4 fruit fly cellular contexts compared by ENCODE assay signal in the genomic region with DNA sequence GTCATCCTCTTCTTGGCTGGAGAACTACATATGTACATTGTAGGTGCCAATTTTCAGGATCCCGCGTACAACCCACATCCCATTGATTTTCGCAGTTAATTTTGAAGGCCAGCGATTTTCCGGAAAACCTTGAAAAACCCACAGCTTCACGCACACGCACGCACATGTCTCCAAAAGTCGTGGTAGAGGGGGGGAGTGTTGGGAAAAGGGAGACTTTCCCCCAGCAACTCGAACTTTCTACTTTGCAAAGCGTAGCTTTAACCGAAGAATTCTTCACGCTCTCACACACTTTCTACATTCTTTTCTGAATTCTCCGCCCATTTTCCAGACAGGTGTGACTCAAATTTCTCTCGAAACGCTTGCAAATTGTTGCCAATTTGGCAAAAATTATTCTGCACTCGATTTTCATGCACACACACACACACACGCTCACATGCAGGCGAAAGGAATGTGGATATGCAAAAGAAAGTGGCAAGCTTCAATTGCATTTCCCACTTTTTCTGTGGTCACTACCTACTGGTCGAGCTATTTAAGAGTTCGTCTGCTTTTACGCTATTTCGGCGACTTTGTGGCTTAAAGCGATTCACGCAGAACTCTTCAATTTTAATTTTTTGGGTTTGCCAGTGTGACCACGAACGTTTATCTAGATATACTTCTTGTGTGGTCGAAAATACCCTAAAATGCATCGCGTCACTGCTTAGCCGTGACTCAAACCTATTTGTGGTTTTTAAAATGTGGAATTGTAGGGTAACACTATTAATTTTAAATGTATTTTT.
TF ChIP-seq lines count a peak whose summit lies in the region.

A gene (minus strand): TSS at position 654 of the 776 bp plus-strand sequence.

- TF ChIP-seq CTCF in whole organism, embryonic (GFP tag; optimal IDR thresholded peaks at IDR 0.05; lab: Kevin White, UChicago) = no peak

TF ChIP-seq in whole organism, adult, 20 proteins besides CTCF, POLR2A, EP300 and RAD21:
- TF ChIP-seq CG7101 (tag; optimal IDR thresholded peaks at IDR 0.05; lab: Kevin White, UChicago) (peak; percentile 22), CG14711 (tag; optimal IDR thresholded peaks at IDR 0.05; lab: Kevin White, UChicago) (peak; percentile 26), Mnt (GFP tag; optimal IDR thresholded peaks at IDR 0.05; lab: Kevin White, UChicago) (peak; percentile 33), bab1 (GFP tag; optimal IDR thresholded peaks at IDR 0.05; lab: Kevin White, UChicago) (peak; percentile 70), CG33017 (tag; optimal IDR thresholded peaks at IDR 0.05; lab: Kevin White, UChicago) (no peak), tj (GFP tag; optimal IDR thresholded peaks at IDR 0.05; lab: Kevin White, UChicago) (peak; percentile 94)
TF ChIP-seq in whole organism, adult: peak in this region for 5.

TF ChIP-seq in whole organism, embryonic, 481 proteins besides CTCF, POLR2A, EP300 and RAD21 (continues in another document):
- TF ChIP-seq psq (GFP tag; optimal IDR thresholded peaks at IDR 0.05; lab: Kevin White, UChicago) (no peak), Ssrp (tag; optimal IDR thresholded peaks at IDR 0.05; lab: Kevin White, UChicago) (no peak), CG4730 (GFP tag; IDR thresholded peaks at IDR 0.05; lab: Robert Waterston, UW) (no peak), bowl (GFP tag; IDR thresholded peaks at IDR 0.05; lab: Robert Waterston, UW) (no peak), Oli (tag; optimal IDR thresholded peaks at IDR 0.05; lab: Kevin White, UChicago) (no peak), CG6765 (GFP tag; optimal IDR thresholded peaks at IDR 0.05; lab: Kevin White, UChicago) (no peak), CG32772 (GFP tag; IDR thresholded peaks at IDR 0.05; lab: Robert Waterston, UW) (no peak), CG6175 (GFP tag; IDR thresholded peaks at IDR 0.05; lab: Robert Waterston, UW) (no peak), PHDP (tag; optimal IDR thresholded peaks at IDR 0.05; lab: Kevin White, UChicago) (peak; percentile 16), seq (GFP tag; IDR thresholded peaks at IDR 0.05; lab: Robert Waterston, UW) (no peak), fu2 (GFP tag; optimal IDR thresholded peaks at IDR 0.05; lab: Kevin White, UChicago) (no peak), insv (GFP tag; optimal IDR thresholded peaks at IDR 0.05; lab: Kevin White, UChicago) (peak in 1 of 2 experiments; percentile 75), HmgZ (tag; optimal IDR thresholded peaks at IDR 0.05; lab: Kevin White, UChicago) (peak; percentile 59), Ptx1 (GFP tag; IDR thresholded peaks at IDR 0.05; lab: Robert Waterston, UW) (no peak), luna (GFP tag; optimal IDR thresholded peaks at IDR 0.05; lab: Kevin White, UChicago) (no peak), gem (tag; optimal IDR thresholded peaks at IDR 0.05; lab: Kevin White, UChicago) (no peak), Hmr (GFP tag; optimal IDR thresholded peaks at IDR 0.05; lab: Kevin White, UChicago) (no peak), btn (GFP tag; optimal IDR thresholded peaks at IDR 0.05; lab: Kevin White, UChicago) (no peak), CG10274 (GFP tag; optimal IDR thresholded peaks at IDR 0.05; lab: Kevin White, UChicago) (no peak), scrt (GFP tag; optimal IDR thresholded peaks at IDR 0.05; lab: Kevin White, UChicago) (no peak), ato (GFP tag; IDR thresholded peaks at IDR 0.05; lab: Robert Waterston, UW; ENCODE audit: partially characterized antibody) (no peak), CG8290 (GFP tag; optimal IDR thresholded peaks at IDR 0.05; lab: Kevin White, UChicago) (peak; percentile 34), CG8290 (tag; optimal IDR thresholded peaks at IDR 0.05; lab: Kevin White, UChicago) (no peak), Abd-B (GFP tag; optimal IDR thresholded peaks at IDR 0.05; lab: Kevin White, UChicago) (peak; percentile 30), jumu (GFP tag; optimal IDR thresholded peaks at IDR 0.05; lab: Kevin White, UChicago) (no peak), mam (GFP tag; optimal IDR thresholded peaks at IDR 0.05; lab: Kevin White, UChicago) (no peak)

TF ChIP-seq in whole organism, prepupa, 60 proteins besides CTCF, POLR2A, EP300 and RAD21:
- TF ChIP-seq Eip93F (GFP tag; optimal IDR thresholded peaks at IDR 0.05; lab: Kevin White, UChicago) (peak; percentile 72), fd85E (GFP tag; optimal IDR thresholded peaks at IDR 0.05; lab: Kevin White, UChicago) (no peak), Eip78C (GFP tag; lab: Kevin White, UChicago) (peak; percentile 70), dsx (GFP tag; optimal IDR thresholded peaks at IDR 0.05; lab: Kevin White, UChicago; ENCODE audit: poor library complexity, severe bottlenecking) (peak; percentile 21), Sox14 (GFP tag; optimal IDR thresholded peaks at IDR 0.05; lab: Kevin White, UChicago) (peak; percentile 44), ss (GFP tag; optimal IDR thresholded peaks at IDR 0.05; lab: Kevin White, UChicago) (peak in 1 of 2 experiments; percentile 10), CG3032 (tag; optimal IDR thresholded peaks at IDR 0.05; lab: Kevin White, UChicago) (no peak), Eip75B (GFP tag; optimal IDR thresholded peaks at IDR 0.05; lab: Kevin White, UChicago) (peak; percentile 3), esn (GFP tag; optimal IDR thresholded peaks at IDR 0.05; lab: Kevin White, UChicago) (peak; percentile 1)
TF ChIP-seq in whole organism, prepupa: peak in this region for 7.

TF ChIP-seq in whole organism, wandering third instar larva, 38 proteins besides CTCF, POLR2A, EP300 and RAD21:
- TF ChIP-seq OdsH (GFP tag; optimal IDR thresholded peaks at IDR 0.05; lab: Kevin White, UChicago) = no peak
- TF ChIP-seq N (GFP tag; optimal IDR thresholded peaks at IDR 0.05; lab: Kevin White, UChicago) = no peak
- no peak for TF ChIP-seq Abd-B (GFP tag; optimal IDR thresholded peaks at IDR 0.05; lab: Kevin White, UChicago)
- TF ChIP-seq ey (GFP tag; optimal IDR thresholded peaks at IDR 0.05; lab: Kevin White, UChicago) = no peak
- TF ChIP-seq dl (GFP tag; optimal IDR thresholded peaks at IDR 0.05; lab: Kevin White, UChicago; ENCODE audit: insufficient read depth in 1 of 2, partially characterized antibody in 2 of 2) = no peak
- no peak for TF ChIP-seq GATAd (GFP tag; optimal IDR thresholded peaks at IDR 0.05; lab: Kevin White, UChicago)
- TF ChIP-seq jim (GFP tag; optimal IDR thresholded peaks at IDR 0.05; lab: Kevin White, UChicago) = no peak
- TF ChIP-seq dsf (GFP tag; optimal IDR thresholded peaks at IDR 0.05; lab: Kevin White, UChicago; ENCODE audit: borderline replicate concordance) = no peak
- no peak for TF ChIP-seq Vsx2 (GFP tag; optimal IDR thresholded peaks at IDR 0.05; lab: Kevin White, UChicago; ENCODE audit: partially characterized antibody)
- TF ChIP-seq Mio (GFP tag; optimal IDR thresholded peaks at IDR 0.05; lab: Kevin White, UChicago) = no peak
- TF ChIP-seq Dfd (GFP tag; optimal IDR thresholded peaks at IDR 0.05; lab: Kevin White, UChicago) = no peak
- no peak for TF ChIP-seq lola (GFP tag; optimal IDR thresholded peaks at IDR 0.05; lab: Kevin White, UChicago)
- TF ChIP-seq Sp1 (GFP tag; optimal IDR thresholded peaks at IDR 0.05; lab: Kevin White, UChicago) = peak; percentile 4
- TF ChIP-seq woc (GFP tag; optimal IDR thresholded peaks at IDR 0.05; lab: Kevin White, UChicago) = no peak
- TF ChIP-seq Hr83 (GFP tag; optimal IDR thresholded peaks at IDR 0.05; lab: Kevin White, UChicago; ENCODE audit: poor library complexity, severe bottlenecking) = no peak
- TF ChIP-seq Hr78 (GFP tag; optimal IDR thresholded peaks at IDR 0.05; lab: Kevin White, UChicago) = no peak
- no peak for TF ChIP-seq usp (GFP tag; optimal IDR thresholded peaks at IDR 0.05; lab: Kevin White, UChicago)
- no peak for TF ChIP-seq CrebA (GFP tag; optimal IDR thresholded peaks at IDR 0.05; lab: Kevin White, UChicago; ENCODE audit: borderline replicate concordance)
- TF ChIP-seq rgr (GFP tag; optimal IDR thresholded peaks at IDR 0.05; lab: Kevin White, UChicago) = peak; percentile 16
- no peak for TF ChIP-seq fru (GFP tag; optimal IDR thresholded peaks at IDR 0.05; lab: Kevin White, UChicago)
- no peak for TF ChIP-seq CG9705 (GFP tag; optimal IDR thresholded peaks at IDR 0.05; lab: Kevin White, UChicago)
- peak; percentile 39 for TF ChIP-seq h (GFP tag; optimal IDR thresholded peaks at IDR 0.05; lab: Kevin White, UChicago)
- no peak for TF ChIP-seq CG32264 (GFP tag; optimal IDR thresholded peaks at IDR 0.05; lab: Kevin White, UChicago)
- TF ChIP-seq Rel (GFP tag; optimal IDR thresholded peaks at IDR 0.05; lab: Kevin White, UChicago) = no peak
- peak; percentile 70 for TF ChIP-seq Rel (tag; optimal IDR thresholded peaks at IDR 0.05; lab: Kevin White, UChicago)
- no peak for TF ChIP-seq HLH106 (tag; optimal IDR thresholded peaks at IDR 0.05; lab: Kevin White, UChicago)
- TF ChIP-seq br (GFP tag; optimal IDR thresholded peaks at IDR 0.05; lab: Kevin White, UChicago) = no peak
- no peak for TF ChIP-seq Dif (GFP tag; optimal IDR thresholded peaks at IDR 0.05; lab: Kevin White, UChicago; ENCODE audit: partially characterized antibody)
- TF ChIP-seq sage (GFP tag; optimal IDR thresholded peaks at IDR 0.05; lab: Kevin White, UChicago) = no peak
- TF ChIP-seq pan (optimal IDR thresholded peaks at IDR 0.05; lab: Kevin White, UChicago) = no peak
- TF ChIP-seq Hnf4 (GFP tag; optimal IDR thresholded peaks at IDR 0.05; lab: Kevin White, UChicago) = no peak
- TF ChIP-seq brk (GFP tag; optimal IDR thresholded peaks at IDR 0.05; lab: Kevin White, UChicago) = no peak
- TF ChIP-seq foxo (GFP tag; optimal IDR thresholded peaks at IDR 0.05; lab: Kevin White, UChicago) = no peak
- TF ChIP-seq Jra (GFP tag; optimal IDR thresholded peaks at IDR 0.05; lab: Kevin White, UChicago) = no peak
- TF ChIP-seq dmrt93B (GFP tag; optimal IDR thresholded peaks at IDR 0.05; lab: Kevin White, UChicago) = no peak
- TF ChIP-seq Myc (optimal IDR thresholded peaks at IDR 0.05; lab: Kevin White, UChicago) = peak; percentile 9
- TF ChIP-seq psq (GFP tag; optimal IDR thresholded peaks at IDR 0.05; lab: Kevin White, UChicago) = no peak
- no peak for TF ChIP-seq sv (GFP tag; optimal IDR thresholded peaks at IDR 0.05; lab: Kevin White, UChicago)
- TF ChIP-seq tai (GFP tag; optimal IDR thresholded peaks at IDR 0.05; lab: Kevin White, UChicago) = no peak
